Fruit fly (Drosophila melanogaster): ENCODE data around the gene rho-4.
A peak's percentile ranks its signal among the peaks of the same experiment; 100 is the strongest.

rho-4 gene

DNA sequence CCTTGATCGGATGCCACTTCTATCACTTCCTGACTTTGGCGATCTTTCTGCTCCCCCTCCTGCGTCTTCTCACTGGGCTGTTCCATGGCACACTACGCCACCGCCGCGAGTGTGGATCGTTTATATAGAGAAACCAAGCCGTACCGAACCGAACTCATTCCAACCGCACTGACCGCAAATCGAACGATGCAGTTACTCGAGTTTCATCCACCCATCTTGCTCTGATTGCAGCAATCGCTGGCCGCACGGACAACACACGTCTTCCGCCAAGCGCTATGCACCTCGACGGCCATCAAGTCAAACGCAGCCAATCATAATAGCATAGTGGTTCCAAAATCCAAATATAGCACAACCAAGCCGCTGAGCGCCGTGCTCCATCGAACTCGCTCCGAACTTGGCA is 15.6 kb upstream of the rho-4 start, which contains the start of gene pkm:
Gene pkm, minus strand, starts transcription at position 101 of the 400 bp plus-strand sequence.
- TF ChIP-seq CG32264 (GFP tag; optimal IDR thresholded peaks at IDR 0.05): no peak
- no peak for TF ChIP-seq GATAd (GFP tag; optimal IDR thresholded peaks at IDR 0.05)
- TF ChIP-seq Hnf4 (GFP tag; optimal IDR thresholded peaks at IDR 0.05): no peak
- no peak for TF ChIP-seq tai (GFP tag; optimal IDR thresholded peaks at IDR 0.05)
- TF ChIP-seq Sp1 (GFP tag; optimal IDR thresholded peaks at IDR 0.05): no peak
- no peak for TF ChIP-seq sage (GFP tag; optimal IDR thresholded peaks at IDR 0.05)
- no peak for TF ChIP-seq br (GFP tag; optimal IDR thresholded peaks at IDR 0.05)
- TF ChIP-seq Hr83 (GFP tag; optimal IDR thresholded peaks at IDR 0.05; ENCODE audit: poor library complexity, severe bottlenecking): no peak
- TF ChIP-seq usp (GFP tag; optimal IDR thresholded peaks at IDR 0.05): no peak
- TF ChIP-seq jim (GFP tag; optimal IDR thresholded peaks at IDR 0.05): no peak
- no peak for TF ChIP-seq OdsH (GFP tag; optimal IDR thresholded peaks at IDR 0.05)
- no peak for TF ChIP-seq HLH106 (tag; optimal IDR thresholded peaks at IDR 0.05)
- no peak for TF ChIP-seq Abd-B (GFP tag; optimal IDR thresholded peaks at IDR 0.05)
- TF ChIP-seq brk (GFP tag; optimal IDR thresholded peaks at IDR 0.05): no peak
- no peak for TF ChIP-seq pan (optimal IDR thresholded peaks at IDR 0.05)
- no peak for TF ChIP-seq h (GFP tag; optimal IDR thresholded peaks at IDR 0.05)
- TF ChIP-seq Mio (GFP tag; optimal IDR thresholded peaks at IDR 0.05): no peak
- TF ChIP-seq N (GFP tag; optimal IDR thresholded peaks at IDR 0.05): no peak
- TF ChIP-seq woc (GFP tag; optimal IDR thresholded peaks at IDR 0.05): no peak

DNA sequence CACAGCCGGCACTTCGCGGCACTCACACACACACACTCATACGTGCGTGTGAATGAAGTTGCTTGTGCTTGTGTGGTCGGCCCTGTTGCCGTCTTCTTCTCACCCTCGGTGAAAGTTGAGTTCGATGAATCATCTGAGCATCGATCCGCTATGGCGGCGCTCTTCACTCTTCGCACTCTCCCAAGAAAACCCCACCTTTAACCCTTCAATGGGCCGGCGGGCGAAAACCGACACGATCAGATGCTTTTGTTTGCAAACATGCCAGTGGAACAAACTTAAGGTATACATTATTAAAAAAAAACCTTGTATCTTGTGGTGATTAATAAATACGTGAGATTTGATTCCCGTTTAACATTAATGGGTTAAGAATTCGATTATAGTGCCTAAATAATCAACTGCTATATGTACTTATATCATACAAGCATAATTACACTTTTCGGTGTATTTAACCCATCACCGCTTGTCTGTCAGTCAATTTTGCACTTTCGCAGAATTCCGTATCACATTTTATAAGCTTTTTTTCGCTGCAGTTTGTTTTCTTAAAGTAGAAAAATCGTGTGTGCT is 1.2 kb downstream of the rho-4 start:
- no peak for TF ChIP-seq GATAd (GFP tag; optimal IDR thresholded peaks at IDR 0.05)
- TF ChIP-seq Hr78 (GFP tag; optimal IDR thresholded peaks at IDR 0.05): no peak
- peak; percentile 74 for TF ChIP-seq Jra (GFP tag; optimal IDR thresholded peaks at IDR 0.05)
- TF ChIP-seq sv (GFP tag; optimal IDR thresholded peaks at IDR 0.05): no peak
- peak; percentile 47 for TF ChIP-seq sage (GFP tag; optimal IDR thresholded peaks at IDR 0.05)
- peak; percentile 36 for TF ChIP-seq HLH106 (tag; optimal IDR thresholded peaks at IDR 0.05)
- TF ChIP-seq rgr (GFP tag; optimal IDR thresholded peaks at IDR 0.05): peak; percentile 41
- TF ChIP-seq Mio (GFP tag; optimal IDR thresholded peaks at IDR 0.05): no peak
- peak; percentile 38 for TF ChIP-seq Sp1 (GFP tag; optimal IDR thresholded peaks at IDR 0.05)
- peak; percentile 62 for TF ChIP-seq br (GFP tag; optimal IDR thresholded peaks at IDR 0.05)
- TF ChIP-seq psq (GFP tag; optimal IDR thresholded peaks at IDR 0.05): peak; percentile 32
- TF ChIP-seq woc (GFP tag; optimal IDR thresholded peaks at IDR 0.05): peak; percentile 59
- TF ChIP-seq Rel (GFP tag; optimal IDR thresholded peaks at IDR 0.05): no peak
- peak; percentile 65 for TF ChIP-seq Rel (tag; optimal IDR thresholded peaks at IDR 0.05)
- TF ChIP-seq Hnf4 (GFP tag; optimal IDR thresholded peaks at IDR 0.05): peak; percentile 31
- no peak for TF ChIP-seq Vsx2 (GFP tag; optimal IDR thresholded peaks at IDR 0.05; ENCODE audit: partially characterized antibody)
- peak in 1 of 2 experiments; percentile 26 for TF ChIP-seq foxo (GFP tag; optimal IDR thresholded peaks at IDR 0.05)
- no peak for TF ChIP-seq CG9705 (GFP tag; optimal IDR thresholded peaks at IDR 0.05)
- peak; percentile 51 for TF ChIP-seq ey (GFP tag; optimal IDR thresholded peaks at IDR 0.05)
- no peak for TF ChIP-seq dmrt93B (GFP tag; optimal IDR thresholded peaks at IDR 0.05)
- peak; percentile 55 for TF ChIP-seq h (GFP tag; optimal IDR thresholded peaks at IDR 0.05)

DNA sequence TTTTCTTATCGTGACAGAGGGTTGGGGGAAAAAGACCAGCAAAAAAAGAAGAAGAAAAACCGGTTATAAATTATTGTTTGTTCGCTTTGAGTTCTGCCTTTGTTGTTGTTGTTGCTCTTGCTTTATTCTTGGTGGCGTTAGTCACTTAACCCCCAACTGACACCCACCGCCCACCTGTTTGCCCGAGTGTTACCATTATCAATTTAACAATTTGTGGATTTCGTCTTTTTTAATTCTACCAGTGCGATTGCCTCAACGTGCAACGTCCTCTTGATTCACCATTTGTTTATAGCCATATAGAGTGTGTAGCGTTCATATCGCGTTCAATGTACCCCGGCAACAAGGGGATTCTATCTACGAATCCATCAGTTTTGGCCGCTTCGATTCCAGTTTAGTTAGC is 1.8 kb downstream of the rho-4 start:
- TF ChIP-seq jim (GFP tag; optimal IDR thresholded peaks at IDR 0.05) (no peak), Rel (GFP tag; optimal IDR thresholded peaks at IDR 0.05) (no peak), Rel (tag; optimal IDR thresholded peaks at IDR 0.05) (peak; percentile 55), h (GFP tag; optimal IDR thresholded peaks at IDR 0.05) (no peak), Hr83 (GFP tag; optimal IDR thresholded peaks at IDR 0.05; ENCODE audit: poor library complexity, severe bottlenecking) (peak; percentile 46)

DNA sequence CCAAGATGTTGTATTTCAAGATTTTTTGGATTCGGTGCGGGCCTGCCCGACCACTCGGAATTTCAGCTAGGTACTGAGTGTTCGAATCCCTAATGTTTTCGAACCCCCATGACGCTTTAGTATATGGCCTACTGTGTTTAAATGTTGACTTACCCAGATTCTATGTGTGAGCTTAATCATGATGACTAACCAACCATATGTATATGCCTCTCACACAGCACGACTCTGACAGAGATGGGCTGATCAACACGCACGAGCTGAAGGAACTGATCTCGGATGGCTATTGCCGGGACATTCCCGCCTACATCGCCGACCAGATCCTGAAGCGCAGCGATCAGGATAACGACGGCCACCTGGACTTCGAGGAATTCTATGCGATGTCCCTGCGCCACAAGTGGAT is 4.5 kb downstream of the rho-4 start, which contains the start of gene CG2533:
Gene CG2533, minus strand, starts transcription at position 101 of the 400 bp plus-strand sequence.
- TF ChIP-seq tai (GFP tag; optimal IDR thresholded peaks at IDR 0.05) (no peak), rgr (GFP tag; optimal IDR thresholded peaks at IDR 0.05) (no peak), Sp1 (GFP tag; optimal IDR thresholded peaks at IDR 0.05) (no peak), Mio (GFP tag; optimal IDR thresholded peaks at IDR 0.05) (no peak), woc (GFP tag; optimal IDR thresholded peaks at IDR 0.05) (no peak), GATAd (GFP tag; optimal IDR thresholded peaks at IDR 0.05) (no peak), CG9705 (GFP tag; optimal IDR thresholded peaks at IDR 0.05) (no peak)

DNA sequence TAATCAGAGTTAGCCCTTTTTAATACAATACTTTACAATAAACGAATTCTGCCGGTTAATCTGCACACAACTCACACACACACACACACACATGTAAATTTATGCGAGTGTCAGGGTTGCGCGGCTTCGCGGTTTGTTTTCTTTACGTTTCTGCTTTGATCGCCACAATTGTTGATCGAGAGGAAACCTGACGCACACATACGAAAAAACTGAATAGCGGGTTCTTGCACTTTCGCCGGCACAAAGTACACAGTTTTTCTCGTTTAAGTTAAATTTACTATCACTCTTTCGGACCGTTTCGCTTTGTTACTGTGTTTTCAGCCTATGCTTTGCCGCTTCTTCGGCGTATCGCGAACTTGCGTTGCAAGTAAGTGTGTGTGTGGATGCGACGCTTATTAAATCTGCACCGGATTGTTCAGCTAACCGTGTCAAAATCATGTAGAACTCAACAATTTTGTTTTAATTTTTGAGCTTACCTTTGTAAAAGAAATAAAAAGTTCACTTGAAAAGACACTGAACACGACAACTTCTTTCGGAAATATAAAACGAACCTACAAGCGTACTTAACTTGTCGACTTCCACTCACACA is 11.5 kb downstream of the rho-4 start:
- no peak for TF ChIP-seq dmrt93B (GFP tag; optimal IDR thresholded peaks at IDR 0.05)
- TF ChIP-seq psq (GFP tag; optimal IDR thresholded peaks at IDR 0.05): peak; percentile 62
- TF ChIP-seq usp (GFP tag; optimal IDR thresholded peaks at IDR 0.05): no peak

Data from whole organism, wandering third instar larva.